Fruit fly (Drosophila melanogaster) whole organism, prepupa: ENCODE results near the gene CG7607.

Experiments
- Blimp-1 ChIP-seq: fragments of 200-800 bp; sonication (Bioruptor generic); optimal IDR thresholded peaks from 3 replicates; lab custom pipeline; 2017; ENCODE audit warnings: missing biosample characterization, missing genetic modification characterization, mild to moderate bottlenecking, moderate library complexity, missing genetic modification reagents
- CG16779 ChIP-seq: fragments of 200-800 bp; sonication (Bioruptor generic); optimal IDR thresholded peaks from 3 replicates; lab custom pipeline; 2017; ENCODE audit warnings: missing biosample characterization, mild to moderate bottlenecking, missing genetic modification characterization
- CG4318 ChIP-seq: fragments of 200-800 bp; sonication (Bioruptor generic); optimal IDR thresholded peaks from 3 replicates; lab custom pipeline; 2017; ENCODE audit warnings: missing biosample characterization, mild to moderate bottlenecking, missing genetic modification characterization
- Ets96B ChIP-seq: fragments of 200-800 bp; optimal IDR thresholded peaks from 2 replicates; lab custom pipeline; 2019; ENCODE audit warnings: missing biosample characterization, mild to moderate bottlenecking, missing genetic modification characterization, moderate library complexity
- Hr38 ChIP-seq: sonication (Bioruptor generic); optimal IDR thresholded peaks from 2 replicates; lab custom pipeline; 2016; ENCODE audit warnings: missing biosample characterization, missing genetic modification characterization
- Sox15 ChIP-seq: fragments of 200-800 bp; sonication (Bioruptor generic); optimal IDR thresholded peaks from 3 replicates; lab custom pipeline; 2016; ENCODE audit warnings: missing biosample characterization, missing genetic modification characterization
- fd85E ChIP-seq: fragments of 200-800 bp; sonication (Bioruptor generic); optimal IDR thresholded peaks from 3 replicates; lab custom pipeline; 2016; ENCODE audit warnings: missing biosample characterization, missing genetic modification characterization
- ss ChIP-seq, 2 experiments: fragments of 200-800 bp; sonication (Bioruptor generic); optimal IDR thresholded peaks; 2 replicates in 1 of 2; 3 replicates in 1 of 2; lab custom pipeline; 2017 to 2018; ENCODE audit warnings: mild to moderate bottlenecking in 2 of 2, missing biosample characterization in 2 of 2, missing genetic modification characterization in 2 of 2, moderate library complexity in 1 of 2

dm6 chr3L:11233547-11233946 lies 34.1 kb downstream of the CG7607 start:
- TF ChIP-seq CG4318 (GFP tag; lab: Kevin White, UChicago) (no peak), Blimp-1 (GFP tag; lab: Kevin White, UChicago) (no peak), ss (GFP tag; optimal IDR thresholded peaks at IDR 0.05; lab: Kevin White, UChicago) (no peak), Hr38 (GFP tag; lab: Kevin White, UChicago) (no peak), fd85E (no peak), CG16779 (no peak), Ets96B (tag; lab: Kevin White, UChicago) (no peak), Sox15 (GFP tag; lab: Kevin White, UChicago) (no peak)
